Worm (Caenorhabditis elegans): Measurements from ENCODE around the gene srh-141.

Gene srh-141

DNA sequence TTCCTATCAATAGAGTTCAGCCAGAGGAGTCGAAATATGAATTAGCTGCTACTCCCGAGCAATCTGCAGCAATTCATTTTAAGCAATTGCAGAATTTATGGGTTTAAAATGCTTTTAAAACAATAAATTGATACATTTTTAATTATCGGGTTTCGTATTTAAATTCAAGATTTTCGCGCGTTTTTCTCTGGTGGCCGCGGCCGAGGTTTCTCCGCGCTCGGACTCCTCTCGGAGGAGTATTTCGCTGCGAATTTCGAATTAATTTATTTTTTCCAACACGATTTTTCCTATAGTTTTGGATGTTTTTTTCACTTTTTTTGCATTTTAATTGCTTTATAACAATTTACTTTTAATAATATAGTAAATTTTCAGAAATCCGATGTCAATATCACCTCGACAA lies 42.2 kb upstream of the srh-141 start, which contains the start of gene F13A7.14 (continued):
- TF ChIP-seq D1046.2 (GFP tag; IDR thresholded peaks at IDR 0.05): no peak
- no peak for TF ChIP-seq nhr-25 (tag; optimal IDR thresholded peaks at IDR 0.05; ENCODE audit: borderline replicate concordance, insufficient read depth)
- no peak for TF ChIP-seq mxl-2 (GFP tag; conservative IDR thresholded peaks at IDR 0.05)
- no peak for TF ChIP-seq nhr-77 (tag; optimal IDR thresholded peaks at IDR 0.05)
- TF ChIP-seq mdt-29 (GFP tag; IDR thresholded peaks at IDR 0.05): 0 out of 2 replicates have a peak, but pooled peaks have one; percentile 17
- TF ChIP-seq unc-39 (tag; optimal IDR thresholded peaks at IDR 0.05): no peak
- TF ChIP-seq zfp-2 (tag; optimal IDR thresholded peaks at IDR 0.05): no peak
- no peak for TF ChIP-seq nhr-10 (tag; optimal IDR thresholded peaks at IDR 0.05)
- peak; percentile 99 for TF ChIP-seq dpl-1 (GFP tag; optimal IDR thresholded peaks at IDR 0.05)
- TF ChIP-seq ztf-11 (tag; optimal IDR thresholded peaks at IDR 0.05): no peak
- TF ChIP-seq ceh-62 (tag; optimal IDR thresholded peaks at IDR 0.05): no peak
- no peak for TF ChIP-seq nhr-237 (tag; optimal IDR thresholded peaks at IDR 0.05)
- no peak for TF ChIP-seq fkh-10 (GFP tag; optimal IDR thresholded peaks at IDR 0.05)
- TF ChIP-seq snpc-1.2 (GFP tag; IDR thresholded peaks at IDR 0.05): 0 out of 2 replicates have a peak, but pooled peaks have one; percentile 32
- TF ChIP-seq ZK546.5 (tag; optimal IDR thresholded peaks at IDR 0.05): no peak
- peak; percentile 85 for TF ChIP-seq duxl-1 (tag; optimal IDR thresholded peaks at IDR 0.05; ENCODE audit: poor library complexity)
- no peak for TF ChIP-seq zfp-3 (GFP tag; conservative IDR thresholded peaks at IDR 0.05)
- no peak for TF ChIP-seq sdz-12 (GFP tag; optimal IDR thresholded peaks at IDR 0.05)
- no peak for TF ChIP-seq lim-7 (GFP tag; IDR thresholded peaks at IDR 0.05)
- TF ChIP-seq aha-1 (tag): peak; percentile 66
- TF ChIP-seq lin-38 (GFP tag; IDR thresholded peaks at IDR 0.05): peak; percentile 73
- peak; percentile 19 for TF ChIP-seq F49E8.2 (tag; optimal IDR thresholded peaks at IDR 0.05; ENCODE audit: borderline replicate concordance)
- peak in 1 of 2 experiments; percentile 87 for TF ChIP-seq lsy-2 (tag; optimal IDR thresholded peaks at IDR 0.05)
- TF ChIP-seq vab-7 (GFP tag; IDR thresholded peaks at IDR 0.05): 0 out of 2 replicates have a peak, but pooled peaks have one; percentile 16
- no peak for TF ChIP-seq set-16 (GFP tag; IDR thresholded peaks at IDR 0.05)
- no peak for TF ChIP-seq spr-1 (tag; optimal IDR thresholded peaks at IDR 0.05)
- no peak for TF ChIP-seq pqm-1 (tag; optimal IDR thresholded peaks at IDR 0.05)
- TF ChIP-seq attf-4 (tag; optimal IDR thresholded peaks at IDR 0.05): no peak
- no peak for TF ChIP-seq F44E2.7 (GFP tag; IDR thresholded peaks at IDR 0.05)
- TF ChIP-seq ces-1 (GFP tag; optimal IDR thresholded peaks at IDR 0.05): no peak
- no peak for TF ChIP-seq nhr-76 (tag; optimal IDR thresholded peaks at IDR 0.05)
- TF ChIP-seq zip-2 (tag; optimal IDR thresholded peaks at IDR 0.05): no peak
- peak; percentile 33 for TF ChIP-seq F37D6.2 (tag; optimal IDR thresholded peaks at IDR 0.05)
- TF ChIP-seq tra-1 (GFP tag; IDR thresholded peaks at IDR 0.05): peak; percentile 59; the same call in 1 of the 2 replicates
- TF ChIP-seq hmg-1.1 (GFP tag; IDR thresholded peaks at IDR 0.05): peak; percentile 59
- TF ChIP-seq mxl-3 (GFP tag; optimal IDR thresholded peaks at IDR 0.05): no peak
- TF ChIP-seq daf-19 (GFP tag; conservative IDR thresholded peaks at IDR 0.05): no peak
- TF ChIP-seq unc-62 (GFP tag; optimal IDR thresholded peaks at IDR 0.05 in 1 of 2): no peak
- TF ChIP-seq unc-62 (tag; optimal IDR thresholded peaks at IDR 0.05): no peak
- TF ChIP-seq ama-1 (optimal IDR thresholded peaks at IDR 0.05): no peak

DNA sequence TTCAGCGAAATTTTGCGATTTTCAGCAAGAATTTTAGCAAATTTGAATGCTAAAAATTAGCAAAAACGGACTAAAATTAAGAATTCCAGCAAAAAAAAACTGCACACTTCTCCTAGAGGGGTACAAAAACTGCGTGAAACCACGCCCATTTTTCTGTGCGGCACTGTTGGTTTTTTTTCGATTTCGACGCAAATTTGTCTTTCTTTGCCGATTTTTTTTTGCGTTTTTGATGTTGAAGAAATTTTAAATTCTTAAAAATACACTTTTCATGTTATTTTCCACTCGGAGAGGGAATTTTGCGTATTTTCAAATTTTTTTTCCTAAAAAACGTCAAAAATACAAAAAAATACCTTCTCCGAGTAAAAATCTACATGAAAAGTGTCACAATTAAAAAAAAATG lies 39.8 kb upstream of the srh-141 start, which contains the start of gene syp-1:
syp-1 (plus strand) TSS at position 301 of the 400 bp plus-strand sequence.
- no peak for TF ChIP-seq ztf-11 (tag; optimal IDR thresholded peaks at IDR 0.05)
- TF ChIP-seq lin-1 (GFP tag; IDR thresholded peaks at IDR 0.05): no peak
- TF ChIP-seq unc-39 (tag; optimal IDR thresholded peaks at IDR 0.05): no peak
- no peak for TF ChIP-seq dve-1 (tag; optimal IDR thresholded peaks at IDR 0.05; ENCODE audit: insufficient read depth)
- TF ChIP-seq daf-19 (GFP tag; conservative IDR thresholded peaks at IDR 0.05): no peak
- no peak for TF ChIP-seq zip-2 (tag; optimal IDR thresholded peaks at IDR 0.05)
- TF ChIP-seq hlh-11 (tag; optimal IDR thresholded peaks at IDR 0.05): no peak
- TF ChIP-seq ceh-28 (tag; optimal IDR thresholded peaks at IDR 0.05): no peak
- TF ChIP-seq sdz-12 (GFP tag; optimal IDR thresholded peaks at IDR 0.05): no peak
